Fruit fly (Drosophila melanogaster): ENCODE results near the gene CG13060.

CG13060 gene

DNA sequence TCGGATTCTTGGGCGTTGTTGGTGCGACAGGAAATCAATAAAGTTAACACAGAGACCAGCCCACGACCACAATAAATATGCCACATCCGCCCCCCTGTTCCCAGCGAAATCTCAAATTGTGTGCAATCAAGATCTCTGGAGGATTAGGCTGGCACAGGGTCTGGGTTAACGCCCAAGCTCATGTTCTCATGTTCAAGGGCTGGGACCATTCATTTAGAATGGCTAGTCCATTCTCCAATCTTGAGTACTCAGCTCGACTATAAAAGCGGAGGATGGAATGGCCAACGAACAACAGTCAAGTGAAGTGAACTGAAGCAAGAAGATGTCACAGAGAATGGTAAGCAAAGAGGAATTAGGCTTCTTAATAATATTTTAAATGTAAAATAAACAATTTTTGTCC, 13.4 kb downstream of the CG13060 start, which contains the start of gene CG13056:
CG13056 (plus strand) TSS at position 301 of the 400 bp plus-strand sequence.
- TF ChIP-seq HLH106 (tag; optimal IDR thresholded peaks at IDR 0.05) (no peak), CrebA (GFP tag; optimal IDR thresholded peaks at IDR 0.05; ENCODE audit: borderline replicate concordance) (no peak), Abd-B (GFP tag; optimal IDR thresholded peaks at IDR 0.05) (no peak), dsf (GFP tag; optimal IDR thresholded peaks at IDR 0.05; ENCODE audit: borderline replicate concordance) (no peak), rgr (GFP tag; optimal IDR thresholded peaks at IDR 0.05) (no peak), Myc (optimal IDR thresholded peaks at IDR 0.05) (no peak), N (GFP tag; optimal IDR thresholded peaks at IDR 0.05) (no peak), Hr78 (GFP tag; optimal IDR thresholded peaks at IDR 0.05) (no peak), woc (GFP tag; optimal IDR thresholded peaks at IDR 0.05) (no peak), Dif (GFP tag; optimal IDR thresholded peaks at IDR 0.05; ENCODE audit: partially characterized antibody) (no peak), tai (GFP tag; optimal IDR thresholded peaks at IDR 0.05) (no peak), GATAd (GFP tag; optimal IDR thresholded peaks at IDR 0.05) (no peak), Dfd (GFP tag; optimal IDR thresholded peaks at IDR 0.05) (no peak), sage (GFP tag; optimal IDR thresholded peaks at IDR 0.05) (no peak)

DNA sequence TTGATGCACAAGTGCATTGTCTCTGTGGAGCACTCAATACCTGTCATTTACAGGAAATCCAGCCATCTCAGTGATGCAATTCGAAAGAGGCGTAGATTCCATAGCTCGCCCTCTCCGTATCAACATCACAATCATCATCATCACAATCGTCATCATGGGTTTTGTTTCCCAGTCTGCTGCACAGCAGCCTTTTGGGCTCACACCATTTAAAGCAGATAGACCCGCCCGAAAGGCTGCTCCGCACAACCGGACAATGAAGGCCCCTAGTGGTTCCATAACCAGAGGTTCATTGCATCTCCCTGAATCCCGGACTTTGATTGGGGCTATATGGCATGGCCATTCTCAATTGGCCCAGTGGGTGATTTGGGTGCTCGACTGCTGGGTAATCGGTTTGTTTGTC, 15.2 kb downstream of the CG13060 start:
- TF ChIP-seq Vsx2 (GFP tag; optimal IDR thresholded peaks at IDR 0.05; ENCODE audit: partially characterized antibody) (peak; percentile 58), N (GFP tag; optimal IDR thresholded peaks at IDR 0.05) (peak; percentile 79), Myc (optimal IDR thresholded peaks at IDR 0.05) (peak; percentile 80), Rel (GFP tag; optimal IDR thresholded peaks at IDR 0.05) (no peak), Rel (tag; optimal IDR thresholded peaks at IDR 0.05) (no peak), Dif (GFP tag; optimal IDR thresholded peaks at IDR 0.05; ENCODE audit: partially characterized antibody) (peak; percentile 39), psq (GFP tag; optimal IDR thresholded peaks at IDR 0.05) (no peak), brk (GFP tag; optimal IDR thresholded peaks at IDR 0.05) (no peak), Hnf4 (GFP tag; optimal IDR thresholded peaks at IDR 0.05) (no peak)

DNA sequence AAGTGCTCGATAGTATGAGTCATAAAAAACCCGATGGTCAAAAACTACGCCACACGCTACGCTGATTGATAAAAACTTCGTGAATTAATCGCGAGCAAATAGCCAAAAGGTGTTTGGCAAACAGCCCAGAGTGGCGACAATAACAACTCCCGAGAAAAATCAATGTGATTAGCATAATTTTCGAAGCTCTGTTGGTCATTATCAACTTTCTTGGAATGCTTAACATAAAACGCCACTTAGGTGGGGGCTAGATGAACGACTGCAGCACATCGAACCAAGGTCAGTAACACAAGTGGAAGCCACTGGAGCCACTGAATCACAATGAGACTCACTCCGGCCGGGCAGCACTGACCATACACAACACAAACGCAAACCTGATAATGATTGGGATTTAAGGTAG, 18.1 kb downstream of the CG13060 start:
- TF ChIP-seq brk (GFP tag; optimal IDR thresholded peaks at IDR 0.05) (no peak), Vsx2 (GFP tag; optimal IDR thresholded peaks at IDR 0.05; ENCODE audit: partially characterized antibody) (no peak), dmrt93B (GFP tag; optimal IDR thresholded peaks at IDR 0.05) (no peak), jim (GFP tag; optimal IDR thresholded peaks at IDR 0.05) (no peak), dl (GFP tag; optimal IDR thresholded peaks at IDR 0.05; ENCODE audit: insufficient read depth in 1 of 2, partially characterized antibody in 2 of 2) (no peak), Dif (GFP tag; optimal IDR thresholded peaks at IDR 0.05; ENCODE audit: partially characterized antibody) (no peak), rgr (GFP tag; optimal IDR thresholded peaks at IDR 0.05) (no peak), Rel (GFP tag; optimal IDR thresholded peaks at IDR 0.05) (no peak), Rel (tag; optimal IDR thresholded peaks at IDR 0.05) (no peak), psq (GFP tag; optimal IDR thresholded peaks at IDR 0.05) (no peak), Myc (optimal IDR thresholded peaks at IDR 0.05) (no peak), sage (GFP tag; optimal IDR thresholded peaks at IDR 0.05) (no peak), lola (GFP tag; optimal IDR thresholded peaks at IDR 0.05) (no peak), usp (GFP tag; optimal IDR thresholded peaks at IDR 0.05) (no peak), Sp1 (GFP tag; optimal IDR thresholded peaks at IDR 0.05) (no peak), N (GFP tag; optimal IDR thresholded peaks at IDR 0.05) (no peak), Jra (GFP tag; optimal IDR thresholded peaks at IDR 0.05) (no peak), pan (optimal IDR thresholded peaks at IDR 0.05) (no peak)

DNA sequence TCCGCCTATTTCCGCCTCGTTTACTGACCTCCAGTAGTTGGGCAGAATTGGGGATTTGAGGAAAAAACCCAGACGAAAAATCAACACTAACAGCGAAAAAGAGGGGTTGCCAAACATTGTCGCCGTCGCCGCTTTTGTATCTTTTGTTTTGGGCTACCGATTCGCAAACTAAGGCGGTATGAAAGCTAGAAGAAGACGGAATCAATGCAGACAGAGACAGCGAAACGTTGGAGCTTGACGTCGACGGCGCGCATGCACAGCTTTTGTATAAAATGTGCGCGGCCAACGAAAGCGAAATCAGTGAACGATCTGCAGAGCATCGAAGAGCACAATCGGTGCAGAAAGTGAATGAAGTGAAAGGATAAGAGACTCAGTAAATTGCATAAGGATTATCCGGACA, 19.0 kb downstream of the CG13060 start, which contains the start of gene CG4998:
CG4998 (plus strand) TSS at position 301 of the 400 bp plus-strand sequence.
- TF ChIP-seq CrebA (GFP tag; optimal IDR thresholded peaks at IDR 0.05; ENCODE audit: borderline replicate concordance), result no peak
- TF ChIP-seq foxo (GFP tag; optimal IDR thresholded peaks at IDR 0.05), result no peak
- TF ChIP-seq dsf (GFP tag; optimal IDR thresholded peaks at IDR 0.05; ENCODE audit: borderline replicate concordance), result no peak
- no peak for TF ChIP-seq Jra (GFP tag; optimal IDR thresholded peaks at IDR 0.05)
- TF ChIP-seq br (GFP tag; optimal IDR thresholded peaks at IDR 0.05), result no peak
- no peak for TF ChIP-seq CG9705 (GFP tag; optimal IDR thresholded peaks at IDR 0.05)
- TF ChIP-seq sage (GFP tag; optimal IDR thresholded peaks at IDR 0.05), result no peak
- no peak for TF ChIP-seq Hr83 (GFP tag; optimal IDR thresholded peaks at IDR 0.05; ENCODE audit: poor library complexity, severe bottlenecking)
- TF ChIP-seq fru (GFP tag; optimal IDR thresholded peaks at IDR 0.05), result no peak
- TF ChIP-seq Mio (GFP tag; optimal IDR thresholded peaks at IDR 0.05), result no peak
- no peak for TF ChIP-seq brk (GFP tag; optimal IDR thresholded peaks at IDR 0.05)
- TF ChIP-seq Rel (GFP tag; optimal IDR thresholded peaks at IDR 0.05), result no peak
- TF ChIP-seq Rel (tag; optimal IDR thresholded peaks at IDR 0.05), result no peak
- no peak for TF ChIP-seq pan (optimal IDR thresholded peaks at IDR 0.05)

Data from whole organism, wandering third instar larva.